Fruit fly (Drosophila melanogaster) whole organism, prepupa: ENCODE data around the gene eyg.
A peak's percentile ranks its signal among the peaks of the same experiment; 100 is the strongest.

Experiments
- Blimp-1 ChIP-seq: fragments of 200-800 bp; sonication (Bioruptor generic); optimal IDR thresholded peaks from 3 replicates; lab custom pipeline; 2017; ENCODE audit warnings: missing biosample characterization, missing genetic modification characterization, mild to moderate bottlenecking, moderate library complexity, missing genetic modification reagents
- CG10631 ChIP-seq: fragments of 200-800 bp; sonication (Bioruptor generic); optimal IDR thresholded peaks from 2 replicates; lab custom pipeline; 2016; ENCODE audit warnings: missing biosample characterization, missing genetic modification characterization
- CG10669 ChIP-seq: fragments of 200-800 bp; sonication (Bioruptor generic); optimal IDR thresholded peaks from 3 replicates; lab custom pipeline; 2018; ENCODE audit warnings: missing biosample characterization, mild to moderate bottlenecking, missing genetic modification characterization, moderate library complexity
- CG11294 ChIP-seq: fragments of 200-800 bp; sonication (Bioruptor generic); IDR thresholded peaks from 2 replicates; pipeline ENCODE4 v1.3.6; 2022; ENCODE audit warnings: missing biosample characterization, missing genetic modification characterization
- CG11762 ChIP-seq: fragments of 200-800 bp; sonication (Bioruptor generic); optimal IDR thresholded peaks from 3 replicates; lab custom pipeline; 2016; ENCODE audit warnings: missing biosample characterization, missing genetic modification characterization; ENCODE audit not compliant: insufficient read depth
- CG11902 ChIP-seq: fragments of 200-800 bp; sonication (Bioruptor generic); optimal IDR thresholded peaks from 3 replicates; lab custom pipeline; 2016; ENCODE audit warnings: missing biosample characterization, missing genetic modification characterization
- CG16779 ChIP-seq: fragments of 200-800 bp; sonication (Bioruptor generic); optimal IDR thresholded peaks from 3 replicates; lab custom pipeline; 2017; ENCODE audit warnings: missing biosample characterization, mild to moderate bottlenecking, missing genetic modification characterization
- CG3032 ChIP-seq: fragments of 200-800 bp; optimal IDR thresholded peaks from 2 replicates; lab custom pipeline; 2019; ENCODE audit warnings: missing biosample characterization, mild to moderate bottlenecking, missing genetic modification characterization, moderate library complexity
- CG31627 ChIP-seq: fragments of 200-800 bp; sonication (Bioruptor generic); optimal IDR thresholded peaks from 3 replicates; lab custom pipeline; 2016; ENCODE audit warnings: missing biosample characterization, missing genetic modification characterization
- CG32006 ChIP-seq: fragments of 200-800 bp; sonication (Bioruptor generic); optimal IDR thresholded peaks from 3 replicates; lab custom pipeline; 2017; ENCODE audit warnings: missing biosample characterization, mild to moderate bottlenecking, missing genetic modification characterization
- CG34406 ChIP-seq: fragments of 200-800 bp; sonication (Bioruptor generic); optimal IDR thresholded peaks from 3 replicates; lab custom pipeline; 2016; ENCODE audit warnings: missing biosample characterization, missing genetic modification characterization
- CG3919 ChIP-seq: fragments of 200-800 bp; sonication (Bioruptor generic); optimal IDR thresholded peaks from 3 replicates; lab custom pipeline; 2016; ENCODE audit warnings: missing biosample characterization, missing genetic modification characterization
- CG4318 ChIP-seq: fragments of 200-800 bp; sonication (Bioruptor generic); optimal IDR thresholded peaks from 3 replicates; lab custom pipeline; 2017; ENCODE audit warnings: missing biosample characterization, mild to moderate bottlenecking, missing genetic modification characterization
- CG6163 ChIP-seq: fragments of 200-800 bp; sonication (Bioruptor generic); IDR thresholded peaks from 3 replicates; pipeline ENCODE4 v1.3.6; 2022; ENCODE audit warnings: missing biosample characterization, missing genetic modification characterization
- CG6792 ChIP-seq: fragments of 200-800 bp; sonication (Bioruptor generic); optimal IDR thresholded peaks from 3 replicates; lab custom pipeline; 2016; ENCODE audit warnings: missing biosample characterization, missing genetic modification characterization
- CG6808 ChIP-seq: fragments of 200-800 bp; sonication (Bioruptor generic); optimal IDR thresholded peaks from 3 replicates; lab custom pipeline; 2017; ENCODE audit warnings: missing biosample characterization, missing genetic modification characterization, mild to moderate bottlenecking, moderate library complexity, missing genetic modification reagents
- CG6854 ChIP-seq: fragments of 200-800 bp; sonication (Bioruptor generic); optimal IDR thresholded peaks from 2 replicates; lab custom pipeline; 2017; ENCODE audit warnings: missing biosample characterization, mild to moderate bottlenecking, missing genetic modification characterization
- CG7368 ChIP-seq: fragments of 200-800 bp; sonication (Bioruptor generic); optimal IDR thresholded peaks from 3 replicates; lab custom pipeline; 2016; ENCODE audit warnings: missing biosample characterization, missing genetic modification characterization
- CG8119 ChIP-seq: fragments of 200-800 bp; sonication (Bioruptor generic); IDR thresholded peaks from 3 replicates; pipeline ENCODE4 v1.3.6; 2022; ENCODE audit warnings: missing biosample characterization, missing genetic modification characterization
- CG8319 ChIP-seq: fragments of 200-800 bp; sonication (Bioruptor generic); optimal IDR thresholded peaks from 3 replicates; lab custom pipeline; 2016; ENCODE audit warnings: missing biosample characterization, missing genetic modification characterization
- CG8632 ChIP-seq: fragments of 200-800 bp; sonication (Bioruptor generic); optimal IDR thresholded peaks from 3 replicates; lab custom pipeline; 2016; ENCODE audit warnings: missing biosample characterization, missing genetic modification characterization
- CG9139 ChIP-seq: fragments of 200-800 bp; sonication (Bioruptor generic); optimal IDR thresholded peaks from 3 replicates; lab custom pipeline; 2017; ENCODE audit warnings: missing biosample characterization, mild to moderate bottlenecking, missing genetic modification characterization
- Eip78C ChIP-seq: fragments of 200-800 bp; sonication (Bioruptor generic); peaks from one replicate; lab custom pipeline; 2016; ENCODE audit warnings: missing biosample characterization, missing genetic modification characterization
- Eip93F ChIP-seq: fragments of 200-800 bp; sonication (Bioruptor generic); optimal IDR thresholded peaks from 2 replicates; lab custom pipeline; 2016; ENCODE audit warnings: missing biosample characterization, mild to moderate bottlenecking, missing genetic modification characterization
- Ets21C ChIP-seq: fragments of 200-800 bp; sonication (Bioruptor generic); optimal IDR thresholded peaks from 3 replicates; lab custom pipeline; 2016; ENCODE audit warnings: missing biosample characterization, missing genetic modification characterization
- Ets96B ChIP-seq: fragments of 200-800 bp; optimal IDR thresholded peaks from 2 replicates; lab custom pipeline; 2019; ENCODE audit warnings: missing biosample characterization, mild to moderate bottlenecking, missing genetic modification characterization, moderate library complexity
- Gug ChIP-seq: fragments of 200-800 bp; sonication (Bioruptor generic); IDR thresholded peaks from 2 replicates; pipeline ENCODE4 v1.3.6; 2022; ENCODE audit warnings: missing biosample characterization, missing genetic modification characterization
- Hr39 ChIP-seq: fragments of 200-800 bp; sonication (Bioruptor generic); optimal IDR thresholded peaks from 2 replicates; lab custom pipeline; 2016; ENCODE audit warnings: missing biosample characterization, missing genetic modification characterization
- Hr4 ChIP-seq: fragments of 200-800 bp; sonication (Bioruptor generic); optimal IDR thresholded peaks from 3 replicates; lab custom pipeline; 2016; ENCODE audit warnings: missing biosample characterization, missing genetic modification characterization
- Met ChIP-seq: fragments of 200-800 bp; sonication (Bioruptor generic); optimal IDR thresholded peaks from 3 replicates; lab custom pipeline; 2016; ENCODE audit warnings: missing biosample characterization, missing genetic modification characterization
- OdsH ChIP-seq: fragments of 200-800 bp; sonication (Bioruptor generic); optimal IDR thresholded peaks from 3 replicates; lab custom pipeline; 2016; ENCODE audit warnings: missing biosample characterization, missing genetic modification characterization
- Smox ChIP-seq: fragments of 200-800 bp; sonication (Bioruptor generic); optimal IDR thresholded peaks from 3 replicates; lab custom pipeline; 2016; ENCODE audit warnings: missing biosample characterization, missing genetic modification characterization
- Sox102F ChIP-seq: fragments of 200-800 bp; sonication (Bioruptor generic); optimal IDR thresholded peaks from 2 replicates; lab custom pipeline; 2016; ENCODE audit warnings: missing biosample characterization, mild to moderate bottlenecking, missing genetic modification characterization
- Sox14 ChIP-seq: fragments of 200-800 bp; sonication (Bioruptor generic); optimal IDR thresholded peaks from 3 replicates; lab custom pipeline; 2016; ENCODE audit warnings: missing biosample characterization, missing genetic modification characterization
- Sox15 ChIP-seq: fragments of 200-800 bp; sonication (Bioruptor generic); optimal IDR thresholded peaks from 3 replicates; lab custom pipeline; 2016; ENCODE audit warnings: missing biosample characterization, missing genetic modification characterization
- achi ChIP-seq: fragments of 200-800 bp; sonication (Bioruptor generic); optimal IDR thresholded peaks from 3 replicates; lab custom pipeline; 2016; ENCODE audit warnings: missing biosample characterization, missing genetic modification characterization
- acj6 ChIP-seq: fragments of 200-800 bp; sonication (Bioruptor generic); optimal IDR thresholded peaks from 3 replicates; lab custom pipeline; 2016; ENCODE audit warnings: missing biosample characterization, missing genetic modification characterization
- cyc ChIP-seq: fragments of 200-800 bp; sonication (Bioruptor generic); optimal IDR thresholded peaks from 3 replicates; lab custom pipeline; 2016; ENCODE audit warnings: missing biosample characterization, missing genetic modification characterization
- dac ChIP-seq: fragments of 200-800 bp; sonication (Bioruptor generic); optimal IDR thresholded peaks from 2 replicates; lab custom pipeline; 2017; ENCODE audit warnings: missing biosample characterization, mild to moderate bottlenecking, missing genetic modification characterization
- eg ChIP-seq: fragments of 200-800 bp; sonication (Bioruptor generic); IDR thresholded peaks from 3 replicates; pipeline ENCODE4 v1.3.6; 2022; ENCODE audit warnings: missing biosample characterization, missing genetic modification characterization
- esn ChIP-seq: fragments of 200-800 bp; sonication (Bioruptor generic); optimal IDR thresholded peaks from 2 replicates; lab custom pipeline; 2016; ENCODE audit warnings: missing biosample characterization, mild to moderate bottlenecking, missing genetic modification characterization, moderate library complexity
- fd59A ChIP-seq: fragments of 200-800 bp; sonication (Bioruptor generic); optimal IDR thresholded peaks from 2 replicates; lab custom pipeline; 2017; ENCODE audit warnings: missing biosample characterization, mild to moderate bottlenecking, missing genetic modification characterization, missing genetic modification reagents
- fd85E ChIP-seq: fragments of 200-800 bp; sonication (Bioruptor generic); optimal IDR thresholded peaks from 3 replicates; lab custom pipeline; 2016; ENCODE audit warnings: missing biosample characterization, missing genetic modification characterization
- fkh ChIP-seq: fragments of 200-800 bp; sonication (Bioruptor generic); optimal IDR thresholded peaks from 3 replicates; lab custom pipeline; 2017; ENCODE audit warnings: missing biosample characterization, mild to moderate bottlenecking, missing genetic modification characterization, moderate library complexity
- lz ChIP-seq: fragments of 200-800 bp; sonication (Bioruptor generic); optimal IDR thresholded peaks from 3 replicates; lab custom pipeline; 2016; ENCODE audit warnings: missing biosample characterization, missing genetic modification characterization
- net ChIP-seq: fragments of 200-800 bp; sonication (Bioruptor generic); optimal IDR thresholded peaks from 3 replicates; lab custom pipeline; 2016; ENCODE audit warnings: missing biosample characterization, missing genetic modification characterization
- pdm3 ChIP-seq: fragments of 200-800 bp; sonication (Bioruptor generic); optimal IDR thresholded peaks from 3 replicates; lab custom pipeline; 2016; ENCODE audit warnings: missing biosample characterization, missing genetic modification characterization
- salr ChIP-seq, 2 experiments: fragments of 200-800 bp; sonication (Bioruptor generic); optimal IDR thresholded peaks; 3 replicates each; lab custom pipeline; 2016 to 2018; ENCODE audit warnings: missing biosample characterization in 2 of 2, missing genetic modification characterization in 2 of 2, mild to moderate bottlenecking in 1 of 2
- spab ChIP-seq: fragments of 200-800 bp; sonication (Bioruptor generic); optimal IDR thresholded peaks from 2 replicates; lab custom pipeline; 2017; ENCODE audit warnings: missing biosample characterization, mild to moderate bottlenecking, missing genetic modification characterization, missing genetic modification reagents
- ss ChIP-seq, 2 experiments: fragments of 200-800 bp; sonication (Bioruptor generic); optimal IDR thresholded peaks; 2 replicates in 1 of 2; 3 replicates in 1 of 2; lab custom pipeline; 2017 to 2018; ENCODE audit warnings: mild to moderate bottlenecking in 2 of 2, missing biosample characterization in 2 of 2, missing genetic modification characterization in 2 of 2, moderate library complexity in 1 of 2
- svp ChIP-seq: fragments of 200-800 bp; sonication (Bioruptor generic); peaks from one replicate; lab custom pipeline; 2016; ENCODE audit warnings: missing biosample characterization, missing genetic modification characterization
- topi ChIP-seq: fragments of 200-800 bp; sonication (Bioruptor generic); optimal IDR thresholded peaks from 3 replicates; lab custom pipeline; 2016; ENCODE audit warnings: missing biosample characterization, missing genetic modification characterization
- vri ChIP-seq: fragments of 200-800 bp; sonication (Bioruptor generic); optimal IDR thresholded peaks from 3 replicates; lab custom pipeline; 2016; ENCODE audit warnings: missing biosample characterization, mild to moderate bottlenecking, missing genetic modification characterization

Gene eyg

dm6 chr3L:12501249-12501648, 33.4 kb upstream of the eyg start, which contains the start of the genes CG10638 and CG10681:
Gene CG10638 (minus strand): TSS chr3L:12501311.
Gene CG10681 (plus strand): TSS chr3L:12501513.
- TF ChIP-seq fkh (GFP tag; lab: Kevin White, UChicago) (peak; percentile 65), acj6 (GFP tag; lab: Kevin White, UChicago) (peak; percentile 52), CG6854 (GFP tag; lab: Kevin White, UChicago) (peak; percentile 33), Ets96B (tag; lab: Kevin White, UChicago) (peak; percentile 26), lz (GFP tag; lab: Kevin White, UChicago) (peak; percentile 49), Hr4 (GFP tag; lab: Kevin White, UChicago) (peak; percentile 56), dac (GFP tag; lab: Kevin White, UChicago) (no peak), Blimp-1 (peak; percentile 8), CG4318 (GFP tag; lab: Kevin White, UChicago) (no peak), Gug (GFP tag; lab: Robert Waterston, UW) (no peak), CG10631 (GFP tag; lab: Kevin White, UChicago) (peak; percentile 45), ss (GFP tag; optimal IDR thresholded peaks at IDR 0.05; lab: Kevin White, UChicago) (no peak), CG34406 (GFP tag; lab: Kevin White, UChicago) (peak; percentile 34), Smox (GFP tag; lab: Kevin White, UChicago) (no peak), svp (no peak), cyc (GFP tag; lab: Kevin White, UChicago) (peak; percentile 43), Hr39 (no peak), CG3919 (peak; percentile 38), esn (GFP tag; lab: Kevin White, UChicago) (peak; percentile 74), topi (peak; percentile 59), Met (no peak), salr (GFP tag; optimal IDR thresholded peaks at IDR 0.05; lab: Kevin White, UChicago) (no peak), Eip78C (peak; percentile 88), Sox102F (GFP tag; lab: Kevin White, UChicago) (no peak), CG8319 (GFP tag; lab: Kevin White, UChicago) (no peak), CG11902 (GFP tag; lab: Kevin White, UChicago) (no peak), fd85E (GFP tag; lab: Kevin White, UChicago) (no peak), CG3032 (tag; lab: Kevin White, UChicago) (peak; percentile 35), CG8119 (GFP tag; lab: Robert Waterston, UW) (no peak), OdsH (GFP tag; lab: Kevin White, UChicago) (peak; percentile 23), CG31627 (GFP tag; lab: Kevin White, UChicago) (peak; percentile 40), Sox15 (GFP tag; lab: Kevin White, UChicago) (no peak), CG32006 (no peak), Ets21C (GFP tag; lab: Kevin White, UChicago) (no peak), CG10669 (GFP tag; lab: Kevin White, UChicago) (no peak), CG16779 (tag; lab: Kevin White, UChicago) (no peak), CG7368 (no peak), CG9139 (no peak), spab (no peak), Sox14 (peak; percentile 81), CG6792 (GFP tag; lab: Kevin White, UChicago) (peak; percentile 1), CG8632 (GFP tag; lab: Kevin White, UChicago) (peak; percentile 4), pdm3 (GFP tag; lab: Kevin White, UChicago) (no peak), fd59A (GFP tag; lab: Kevin White, UChicago) (no peak), eg (GFP tag; lab: Robert Waterston, UW) (no peak), net (no peak), CG11294 (no peak), CG6808 (GFP tag; lab: Kevin White, UChicago) (peak; percentile 4), achi (peak; percentile 41), vri (GFP tag; lab: Kevin White, UChicago) (peak; percentile 59), CG11762 (GFP tag; lab: Kevin White, UChicago) (no peak), CG6163 (GFP tag; lab: Robert Waterston, UW) (no peak), Eip93F (peak; percentile 36)
